Fruit fly (Drosophila melanogaster) whole organism, embryonic: ENCODE data around the gene CG13033.
"Not testable (repeated sequence)": the region's sequence is repeated elsewhere in the genome, so short reads cannot be mapped to it uniquely, and the experiment has no call there.

ENCODE experiments used
- Bdp1 ChIP-seq: fragments of 200-800 bp; sonication (Bioruptor generic); optimal IDR thresholded peaks from 3 replicates; lab custom pipeline; 2016; ENCODE audit warnings: missing biosample characterization, missing genetic modification characterization
- CG15601 ChIP-seq: fragments of 200-800 bp; sonication (Bioruptor generic); optimal IDR thresholded peaks from 3 replicates; lab custom pipeline; 2019; ENCODE audit warnings: missing biosample characterization, mild to moderate bottlenecking, missing genetic modification characterization, moderate library complexity
- bigmax ChIP-seq: fragments of 200-800 bp; sonication (Bioruptor generic); optimal IDR thresholded peaks from 2 replicates; lab custom pipeline; 2018; ENCODE audit warnings: missing biosample characterization, mild to moderate bottlenecking, missing genetic modification characterization
- maf-S ChIP-seq: fragments of 200-800 bp; sonication (Bioruptor generic); optimal IDR thresholded peaks from 2 replicates; lab custom pipeline; 2016; ENCODE audit warnings: missing biosample characterization, missing genetic modification characterization
- trh ChIP-seq: fragments of 200-800 bp; sonication (Bioruptor generic); optimal IDR thresholded peaks from 2 replicates; lab custom pipeline; 2016; ENCODE audit warnings: missing biosample characterization, missing genetic modification characterization

dm6 chr3L:16573234-16573633 is 27.8 kb upstream of the CG13033 start, which contains the start of gene Mipp1:
- TF ChIP-seq bigmax (GFP tag; lab: Kevin White, UChicago); trh; CG15601 (tag; lab: Kevin White, UChicago); Bdp1 (GFP tag; lab: Kevin White, UChicago); maf-S (GFP tag; lab: Kevin White, UChicago): not testable (repeated sequence)
